Worm (Caenorhabditis elegans): ENCODE data around the gene Y48C3A.5.

DNA sequence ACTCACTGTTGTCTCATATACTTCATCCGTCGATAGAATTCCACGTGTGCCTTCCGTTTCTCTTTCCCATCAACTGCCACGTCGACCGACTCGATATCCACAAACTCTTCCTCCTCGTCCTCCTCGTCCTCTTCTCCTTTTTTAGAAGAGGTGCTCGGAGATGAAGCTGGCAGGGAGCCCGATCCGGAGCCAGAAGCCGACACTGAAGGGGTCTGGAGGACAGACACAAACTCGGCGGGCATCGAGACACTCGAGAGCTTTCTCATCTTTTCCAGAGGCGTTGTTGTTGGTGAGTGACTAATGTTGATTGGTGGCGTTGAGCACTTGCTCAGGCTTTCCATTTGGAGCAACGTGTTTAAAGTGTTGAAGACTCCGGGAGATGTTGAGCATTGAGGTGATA, 11.7 kb downstream of the Y48C3A.5 start:
- TF ChIP-seq zag-1 (tag; optimal IDR thresholded peaks at IDR 0.05) (no peak), sma-3 (GFP tag; optimal IDR thresholded peaks at IDR 0.05) (no peak), nhr-12 (tag; optimal IDR thresholded peaks at IDR 0.05) (no peak), Y55F3AM.14 (GFP tag; optimal IDR thresholded peaks at IDR 0.05) (no peak), lin-13 (GFP tag; optimal IDR thresholded peaks at IDR 0.05) (no peak), ama-1 (optimal IDR thresholded peaks at IDR 0.05) (no peak), unc-39 (tag; optimal IDR thresholded peaks at IDR 0.05) (no peak), F13H6.1 (tag; optimal IDR thresholded peaks at IDR 0.05) (no peak), unc-62 (GFP tag; optimal IDR thresholded peaks at IDR 0.05) (no peak)

Data from whole organism, L2 larva.